Worm (Caenorhabditis elegans): ENCODE data around the gene K09E9.1.

- TF ChIP-seq lin-13 (tag; optimal IDR thresholded peaks at IDR 0.05) (no peak), nhr-76 (tag; optimal IDR thresholded peaks at IDR 0.05) (no peak), unc-62 (GFP tag; optimal IDR thresholded peaks at IDR 0.05) (no peak)
These were observed 29.2 kb upstream of the K09E9.1 start, which contains the start of gene usp-33 for ce11 chrX:15591068-15591467.

Data from whole organism, mixed stage, embryonic.